Worm (Caenorhabditis elegans) whole organism, mixed stage, embryonic: ENCODE results near the gene twk-45.
A peak's percentile ranks its signal among the peaks of the same experiment; 100 is the strongest.

ENCODE experiments used
- bed-3 ChIP-seq: fragments of 200-800 bp; sonication (Bioruptor generic); optimal IDR thresholded peaks from 3 replicates; lab custom pipeline; 2018; ENCODE audit warnings: mild to moderate bottlenecking, missing genetic modification characterization, moderate library complexity, missing compliant biosample characterization
- blmp-1 ChIP-seq: fragments of 150-350 bp; optimal IDR thresholded peaks from 2 replicates; lab custom pipeline; 2014; ENCODE audit warnings: missing biosample characterization, missing genetic modification characterization
- ceh-39 ChIP-seq: fragments of 150-350 bp; optimal IDR thresholded peaks from 2 replicates; lab custom pipeline; 2014; ENCODE audit warnings: missing biosample characterization, missing genetic modification characterization
- ceh-43 ChIP-seq: fragments of 200-800 bp; sonication (Bioruptor generic); optimal IDR thresholded peaks from 2 replicates; lab custom pipeline; 2018; ENCODE audit warnings: mild to moderate bottlenecking, missing genetic modification characterization, moderate library complexity, missing compliant biosample characterization
- ces-1 ChIP-seq: fragments of 150-350 bp; optimal IDR thresholded peaks from 2 replicates; lab custom pipeline; 2014; ENCODE audit warnings: missing biosample characterization, missing genetic modification reagents, missing genetic modification characterization
- cnd-1 ChIP-seq: fragments of 200-800 bp; sonication (Bioruptor generic); optimal IDR thresholded peaks from 2 replicates; lab custom pipeline; 2018; ENCODE audit warnings: mild to moderate bottlenecking, missing genetic modification characterization, missing compliant biosample characterization
- drap-1 ChIP-seq: fragments of 200-800 bp; sonication (Bioruptor generic); optimal IDR thresholded peaks from 3 replicates; lab custom pipeline; 2018; ENCODE audit warnings: mild to moderate bottlenecking, missing genetic modification characterization, missing compliant biosample characterization
- elt-1 ChIP-seq: sonication (generic microtip); optimal IDR thresholded peaks from 2 replicates; lab custom pipeline; 2017; ENCODE audit warnings: missing genetic modification characterization, mild to moderate bottlenecking, missing compliant biosample characterization, antibody characterized with exemption, moderate library complexity, borderline replicate concordance; ENCODE audit not compliant: insufficient read depth
- flh-1 ChIP-seq: fragments of 200-800 bp; sonication (Bioruptor generic); optimal IDR thresholded peaks from 2 replicates; lab custom pipeline; 2018; ENCODE audit warnings: mild to moderate bottlenecking, missing genetic modification characterization, moderate library complexity, missing compliant biosample characterization
- ham-2 ChIP-seq: fragments of 200-800 bp; sonication (Bioruptor generic); optimal IDR thresholded peaks from 2 replicates; lab custom pipeline; 2018; ENCODE audit warnings: mild to moderate bottlenecking, missing genetic modification characterization, missing compliant biosample characterization
- lin-13 ChIP-seq: fragments of 150-350 bp; optimal IDR thresholded peaks from 2 replicates; lab custom pipeline; 2014; ENCODE audit warnings: missing biosample characterization, missing genetic modification characterization
- lsy-2 ChIP-seq: fragments of 150-350 bp; optimal IDR thresholded peaks from 2 replicates; lab custom pipeline; 2014; ENCODE audit warnings: missing biosample characterization, missing genetic modification characterization
- mab-5 ChIP-seq: fragments of 150-350 bp; optimal IDR thresholded peaks from 2 replicates; lab custom pipeline; 2014; ENCODE audit warnings: missing biosample characterization, missing genetic modification characterization
- mep-1 ChIP-seq: fragments of 150-350 bp; optimal IDR thresholded peaks from 2 replicates; lab custom pipeline; 2017; ENCODE audit warnings: missing biosample characterization, missing genetic modification reagents, missing genetic modification characterization, inconsistent platforms
- mls-2 ChIP-seq: sonication (generic microtip); optimal IDR thresholded peaks from 2 replicates; lab custom pipeline; 2016; ENCODE audit warnings: mild to moderate bottlenecking, missing genetic modification characterization, moderate library complexity, missing compliant biosample characterization
- nhr-2 ChIP-seq: fragments of 150-350 bp; optimal IDR thresholded peaks from 2 replicates; lab custom pipeline; 2014; ENCODE audit warnings: missing biosample characterization, missing genetic modification characterization
- nhr-237 ChIP-seq: fragments of 150-350 bp; optimal IDR thresholded peaks from 2 replicates; lab custom pipeline; 2014; ENCODE audit warnings: missing biosample characterization, missing genetic modification characterization
- nhr-28 ChIP-seq: fragments of 150-350 bp; optimal IDR thresholded peaks from 2 replicates; lab custom pipeline; 2014; ENCODE audit warnings: missing biosample characterization, missing genetic modification characterization
- nhr-76 ChIP-seq: sonication (generic microtip); optimal IDR thresholded peaks from 2 replicates; lab custom pipeline; 2017; ENCODE audit warnings: missing biosample characterization, missing genetic modification characterization
- pha-4 ChIP-seq: fragments of 150-350 bp; optimal IDR thresholded peaks from 2 replicates; lab custom pipeline; 2018; ENCODE audit warnings: missing biosample characterization, missing genetic modification reagents, missing genetic modification characterization
- sem-2 ChIP-seq: fragments of 200-800 bp; sonication (Bioruptor generic); optimal IDR thresholded peaks from 2 replicates; lab custom pipeline; 2018; ENCODE audit warnings: mild to moderate bottlenecking, missing genetic modification characterization, missing compliant biosample characterization
- snpc-4 ChIP-seq: fragments of 150-350 bp; optimal IDR thresholded peaks from 2 replicates; lab custom pipeline; 2014; ENCODE audit warnings: missing biosample characterization, missing genetic modification characterization
- sptf-1 ChIP-seq: sonication (generic microtip); optimal IDR thresholded peaks from 2 replicates; lab custom pipeline; 2017; ENCODE audit warnings: mild to moderate bottlenecking, missing genetic modification characterization, moderate library complexity, missing compliant biosample characterization
- tbx-8 ChIP-seq: fragments of 200-800 bp; sonication (Bioruptor generic); optimal IDR thresholded peaks from 2 replicates; lab custom pipeline; 2018; ENCODE audit warnings: mild to moderate bottlenecking, missing genetic modification characterization, moderate library complexity, missing compliant biosample characterization
- unc-120 ChIP-seq: sonication (generic microtip); optimal IDR thresholded peaks from 2 replicates; lab custom pipeline; 2017; ENCODE audit warnings: missing genetic modification characterization, missing compliant biosample characterization; ENCODE audit not compliant: poor library complexity, severe bottlenecking
- unc-39 ChIP-seq: fragments of 150-350 bp; optimal IDR thresholded peaks from 2 replicates; lab custom pipeline; 2014; ENCODE audit warnings: missing biosample characterization, missing genetic modification characterization
- unc-62 ChIP-seq: fragments of 150-350 bp; optimal IDR thresholded peaks from 2 replicates; lab custom pipeline; 2014; ENCODE audit warnings: missing biosample characterization, missing genetic modification reagents, missing genetic modification characterization
- zip-8 ChIP-seq: fragments of 150-350 bp; optimal IDR thresholded peaks from 2 replicates; lab custom pipeline; 2014; ENCODE audit warnings: missing biosample characterization, missing genetic modification characterization
- ztf-11 ChIP-seq: fragments of 150-350 bp; optimal IDR thresholded peaks from 2 replicates; lab custom pipeline; 2014; ENCODE audit warnings: missing biosample characterization, missing genetic modification characterization

twk-45 gene

DNA sequence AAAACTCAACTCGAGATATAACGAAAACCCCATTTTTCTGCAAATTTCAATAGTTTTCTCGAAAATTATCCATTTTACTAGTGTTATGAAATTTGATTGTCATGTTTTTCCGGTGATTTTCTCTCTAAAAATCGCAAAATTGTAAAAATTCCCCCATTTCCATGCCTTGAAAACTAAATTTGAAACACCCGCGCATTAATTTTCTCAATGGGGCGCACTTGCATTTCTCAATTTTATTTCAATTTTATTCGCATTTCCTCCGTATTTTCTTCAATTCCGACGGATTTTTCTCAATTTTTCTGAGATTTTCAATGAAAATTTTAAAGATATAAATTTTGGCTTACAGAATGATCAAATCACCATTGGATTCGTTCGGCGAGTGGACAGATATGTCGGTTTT lies 3.4 kb upstream of the twk-45 start, which contains the start of gene Y71H2AM.3:
Gene Y71H2AM.3 (plus strand): TSS at position 347 of the 400 bp plus-strand sequence.
- TF ChIP-seq nhr-76 = no peak
- TF ChIP-seq snpc-4 (tag; lab: Kevin White, UChicago) = no peak
- TF ChIP-seq ces-1 (GFP tag; lab: Kevin White, UChicago) = peak; percentile 66
- no peak for TF ChIP-seq lin-13
- no peak for TF ChIP-seq sem-2 (GFP tag; lab: Kevin White, UChicago)
- no peak for TF ChIP-seq elt-1 (tag; lab: Kevin White, UChicago)
- TF ChIP-seq lsy-2 = peak; percentile 1
- TF ChIP-seq bed-3 (GFP tag; lab: Kevin White, UChicago) = no peak
- no peak for TF ChIP-seq sptf-1 (tag; lab: Kevin White, UChicago)
- TF ChIP-seq nhr-237 (tag; lab: Kevin White, UChicago) = peak; percentile 35
- no peak for TF ChIP-seq nhr-2 (tag; lab: Kevin White, UChicago)
- TF ChIP-seq mab-5 (tag; lab: Kevin White, UChicago) = no peak
- TF ChIP-seq ham-2 (GFP tag; lab: Kevin White, UChicago) = no peak
- TF ChIP-seq mep-1 (tag; lab: Kevin White, UChicago) = no peak
- TF ChIP-seq flh-1 (GFP tag; lab: Kevin White, UChicago) = no peak

DNA sequence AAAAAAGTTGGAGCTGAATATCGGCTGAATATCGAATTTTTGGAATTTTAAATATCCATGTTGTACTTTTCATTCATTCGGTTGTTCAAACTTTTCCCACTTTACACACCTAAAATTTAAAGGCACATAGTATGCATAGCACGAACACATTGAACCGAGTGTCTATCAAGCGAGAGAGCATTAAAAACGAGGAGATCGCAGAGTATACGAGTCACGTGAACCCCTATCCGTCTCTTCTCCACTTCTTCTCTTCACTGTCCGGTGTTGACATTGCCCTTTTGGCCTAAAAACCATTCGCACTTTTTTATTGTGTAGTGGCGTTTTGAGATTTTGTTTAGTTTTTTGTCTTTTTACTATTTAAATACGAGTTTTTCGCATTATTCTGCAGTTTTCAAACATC lies 2.8 kb upstream of the twk-45 start:
- TF ChIP-seq unc-62 (GFP tag; lab: Kevin White, UChicago) (peak; percentile 17), pha-4 (tag; lab: Kevin White, UChicago) (peak; percentile 34), bed-3 (GFP tag; lab: Kevin White, UChicago) (no peak), flh-1 (GFP tag; lab: Kevin White, UChicago) (no peak), nhr-237 (tag; lab: Kevin White, UChicago) (no peak), nhr-2 (tag; lab: Kevin White, UChicago) (peak; percentile 49)

DNA sequence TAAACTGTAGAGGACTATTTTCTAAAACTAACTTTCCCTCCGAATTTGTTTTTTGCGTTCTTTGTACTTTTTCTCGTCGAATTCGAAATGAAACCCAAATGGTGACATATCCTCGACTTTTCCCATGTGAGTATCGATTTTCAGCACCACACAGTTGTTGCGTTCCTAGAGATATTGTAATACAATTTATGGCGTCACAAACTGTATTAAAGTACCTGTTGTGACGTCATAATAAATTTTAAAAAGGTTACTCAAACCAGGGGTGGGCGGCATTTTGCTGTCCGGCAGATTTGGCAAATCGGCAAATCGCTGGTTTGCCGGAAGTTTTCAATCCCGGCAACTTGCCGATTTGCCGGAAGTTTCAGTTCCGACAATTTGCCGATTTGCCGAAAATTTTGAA lies 957 bp downstream of the twk-45 start:
- TF ChIP-seq nhr-237 (tag; lab: Kevin White, UChicago) (no peak), zip-8 (tag; lab: Kevin White, UChicago) (peak; percentile 93), mls-2 (no peak), mep-1 (tag; lab: Kevin White, UChicago) (no peak)
- TF ChIP-seq, all 35 proteins: peak for 1

- TF ChIP-seq ham-2 (GFP tag; lab: Kevin White, UChicago) (no peak), blmp-1 (tag; lab: Kevin White, UChicago) (no peak), ces-1 (GFP tag; lab: Kevin White, UChicago) (no peak)
These were observed 6.2 kb downstream of the twk-45 start for ce11 chrIII:2795442-2796023.

ce11 chrIII:2794057-2794456 lies 7.6 kb downstream of the twk-45 start:
- TF ChIP-seq lin-13 (no peak), unc-39 (tag; lab: Kevin White, UChicago) (no peak), cnd-1 (tag; lab: Kevin White, UChicago) (no peak), nhr-237 (tag; lab: Kevin White, UChicago) (no peak)

- TF ChIP-seq sptf-1 (tag; lab: Kevin White, UChicago) (no peak), unc-39 (tag; lab: Kevin White, UChicago) (no peak), nhr-237 (tag; lab: Kevin White, UChicago) (no peak), zip-8 (tag; lab: Kevin White, UChicago) (no peak), mls-2 (no peak), unc-62 (GFP tag; lab: Kevin White, UChicago) (no peak), mab-5 (tag; lab: Kevin White, UChicago) (no peak), lsy-2 (no peak), drap-1 (GFP tag; lab: Kevin White, UChicago) (no peak), ces-1 (GFP tag; lab: Kevin White, UChicago) (no peak), ztf-11 (tag; lab: Kevin White, UChicago) (no peak), ceh-43 (GFP tag; lab: Kevin White, UChicago) (no peak), nhr-28 (no peak), tbx-8 (GFP tag; lab: Kevin White, UChicago) (no peak), ceh-39 (no peak), flh-1 (GFP tag; lab: Kevin White, UChicago) (no peak), bed-3 (GFP tag; lab: Kevin White, UChicago) (no peak), lin-13 (no peak), nhr-2 (tag; lab: Kevin White, UChicago) (no peak), unc-120 (tag; lab: Kevin White, UChicago) (no peak)
- TF ChIP-seq, all 35 proteins: peak for 0
These were observed 13.7 kb downstream of the twk-45 start, which contains the start of gene tbcc-1 for ce11 chrIII:2787979-2788491. Gene tbcc-1 (plus strand): TSS chrIII:2788441.
